Fruit fly (Drosophila melanogaster) whole organism, prepupa: ENCODE results near the gene Traf-like.

Experiments used
- Blimp-1 ChIP-seq: fragments of 200-800 bp; sonication (Bioruptor generic); optimal IDR thresholded peaks from 3 replicates; lab custom pipeline; 2017; ENCODE audit warnings: missing biosample characterization, missing genetic modification characterization, mild to moderate bottlenecking, moderate library complexity, missing genetic modification reagents
- CG10669 ChIP-seq: fragments of 200-800 bp; sonication (Bioruptor generic); optimal IDR thresholded peaks from 3 replicates; lab custom pipeline; 2018; ENCODE audit warnings: missing biosample characterization, mild to moderate bottlenecking, missing genetic modification characterization, moderate library complexity
- CG11762 ChIP-seq: fragments of 200-800 bp; sonication (Bioruptor generic); optimal IDR thresholded peaks from 3 replicates; lab custom pipeline; 2016; ENCODE audit warnings: missing biosample characterization, missing genetic modification characterization; ENCODE audit not compliant: insufficient read depth
- CG11902 ChIP-seq: fragments of 200-800 bp; sonication (Bioruptor generic); optimal IDR thresholded peaks from 3 replicates; lab custom pipeline; 2016; ENCODE audit warnings: missing biosample characterization, missing genetic modification characterization
- CG15336 ChIP-seq: fragments of 200-800 bp; sonication (Bioruptor generic); IDR thresholded peaks from 2 replicates; pipeline ENCODE4 v1.3.6; 2022; ENCODE audit warnings: missing biosample characterization, missing genetic modification characterization
- CG16779 ChIP-seq: fragments of 200-800 bp; sonication (Bioruptor generic); optimal IDR thresholded peaks from 3 replicates; lab custom pipeline; 2017; ENCODE audit warnings: missing biosample characterization, mild to moderate bottlenecking, missing genetic modification characterization
- CG31627 ChIP-seq: fragments of 200-800 bp; sonication (Bioruptor generic); optimal IDR thresholded peaks from 3 replicates; lab custom pipeline; 2016; ENCODE audit warnings: missing biosample characterization, missing genetic modification characterization
- CG34406 ChIP-seq: fragments of 200-800 bp; sonication (Bioruptor generic); optimal IDR thresholded peaks from 3 replicates; lab custom pipeline; 2016; ENCODE audit warnings: missing biosample characterization, missing genetic modification characterization
- CG3919 ChIP-seq: fragments of 200-800 bp; sonication (Bioruptor generic); optimal IDR thresholded peaks from 3 replicates; lab custom pipeline; 2016; ENCODE audit warnings: missing biosample characterization, missing genetic modification characterization
- CG4318 ChIP-seq: fragments of 200-800 bp; sonication (Bioruptor generic); optimal IDR thresholded peaks from 3 replicates; lab custom pipeline; 2017; ENCODE audit warnings: missing biosample characterization, mild to moderate bottlenecking, missing genetic modification characterization
- CG6163 ChIP-seq: fragments of 200-800 bp; sonication (Bioruptor generic); IDR thresholded peaks from 3 replicates; pipeline ENCODE4 v1.3.6; 2022; ENCODE audit warnings: missing biosample characterization, missing genetic modification characterization
- CG6792 ChIP-seq: fragments of 200-800 bp; sonication (Bioruptor generic); optimal IDR thresholded peaks from 3 replicates; lab custom pipeline; 2016; ENCODE audit warnings: missing biosample characterization, missing genetic modification characterization
- CG6808 ChIP-seq: fragments of 200-800 bp; sonication (Bioruptor generic); optimal IDR thresholded peaks from 3 replicates; lab custom pipeline; 2017; ENCODE audit warnings: missing biosample characterization, missing genetic modification characterization, mild to moderate bottlenecking, moderate library complexity, missing genetic modification reagents
- CG7368 ChIP-seq: fragments of 200-800 bp; sonication (Bioruptor generic); optimal IDR thresholded peaks from 3 replicates; lab custom pipeline; 2016; ENCODE audit warnings: missing biosample characterization, missing genetic modification characterization
- Eip78C ChIP-seq: fragments of 200-800 bp; sonication (Bioruptor generic); peaks from one replicate; lab custom pipeline; 2016; ENCODE audit warnings: missing biosample characterization, missing genetic modification characterization
- Eip93F ChIP-seq: fragments of 200-800 bp; sonication (Bioruptor generic); optimal IDR thresholded peaks from 2 replicates; lab custom pipeline; 2016; ENCODE audit warnings: missing biosample characterization, mild to moderate bottlenecking, missing genetic modification characterization
- Ets96B ChIP-seq: fragments of 200-800 bp; optimal IDR thresholded peaks from 2 replicates; lab custom pipeline; 2019; ENCODE audit warnings: missing biosample characterization, mild to moderate bottlenecking, missing genetic modification characterization, moderate library complexity
- Hr39 ChIP-seq: fragments of 200-800 bp; sonication (Bioruptor generic); optimal IDR thresholded peaks from 2 replicates; lab custom pipeline; 2016; ENCODE audit warnings: missing biosample characterization, missing genetic modification characterization
- Lpt ChIP-seq: fragments of 200-800 bp; sonication (Bioruptor generic); optimal IDR thresholded peaks from 3 replicates; lab custom pipeline; 2016; ENCODE audit warnings: missing biosample characterization, missing genetic modification characterization
- Smox ChIP-seq: fragments of 200-800 bp; sonication (Bioruptor generic); optimal IDR thresholded peaks from 3 replicates; lab custom pipeline; 2016; ENCODE audit warnings: missing biosample characterization, missing genetic modification characterization
- Sox102F ChIP-seq: fragments of 200-800 bp; sonication (Bioruptor generic); optimal IDR thresholded peaks from 2 replicates; lab custom pipeline; 2016; ENCODE audit warnings: missing biosample characterization, mild to moderate bottlenecking, missing genetic modification characterization
- Sox14 ChIP-seq: fragments of 200-800 bp; sonication (Bioruptor generic); optimal IDR thresholded peaks from 3 replicates; lab custom pipeline; 2016; ENCODE audit warnings: missing biosample characterization, missing genetic modification characterization
- Sox15 ChIP-seq: fragments of 200-800 bp; sonication (Bioruptor generic); optimal IDR thresholded peaks from 3 replicates; lab custom pipeline; 2016; ENCODE audit warnings: missing biosample characterization, missing genetic modification characterization
- achi ChIP-seq: fragments of 200-800 bp; sonication (Bioruptor generic); optimal IDR thresholded peaks from 3 replicates; lab custom pipeline; 2016; ENCODE audit warnings: missing biosample characterization, missing genetic modification characterization
- dac ChIP-seq: fragments of 200-800 bp; sonication (Bioruptor generic); optimal IDR thresholded peaks from 2 replicates; lab custom pipeline; 2017; ENCODE audit warnings: missing biosample characterization, mild to moderate bottlenecking, missing genetic modification characterization
- dsx ChIP-seq: fragments of 200-800 bp; optimal IDR thresholded peaks from 3 replicates; lab custom pipeline; 2019; ENCODE audit warnings: missing biosample characterization, mild to moderate bottlenecking, missing genetic modification characterization, moderate library complexity; ENCODE audit not compliant: poor library complexity, severe bottlenecking
- esn ChIP-seq: fragments of 200-800 bp; sonication (Bioruptor generic); optimal IDR thresholded peaks from 2 replicates; lab custom pipeline; 2016; ENCODE audit warnings: missing biosample characterization, mild to moderate bottlenecking, missing genetic modification characterization, moderate library complexity
- fd59A ChIP-seq: fragments of 200-800 bp; sonication (Bioruptor generic); optimal IDR thresholded peaks from 2 replicates; lab custom pipeline; 2017; ENCODE audit warnings: missing biosample characterization, mild to moderate bottlenecking, missing genetic modification characterization, missing genetic modification reagents
- fd85E ChIP-seq: fragments of 200-800 bp; sonication (Bioruptor generic); optimal IDR thresholded peaks from 3 replicates; lab custom pipeline; 2016; ENCODE audit warnings: missing biosample characterization, missing genetic modification characterization
- fkh ChIP-seq: fragments of 200-800 bp; sonication (Bioruptor generic); optimal IDR thresholded peaks from 3 replicates; lab custom pipeline; 2017; ENCODE audit warnings: missing biosample characterization, mild to moderate bottlenecking, missing genetic modification characterization, moderate library complexity
- lz ChIP-seq: fragments of 200-800 bp; sonication (Bioruptor generic); optimal IDR thresholded peaks from 3 replicates; lab custom pipeline; 2016; ENCODE audit warnings: missing biosample characterization, missing genetic modification characterization
- net ChIP-seq: fragments of 200-800 bp; sonication (Bioruptor generic); optimal IDR thresholded peaks from 3 replicates; lab custom pipeline; 2016; ENCODE audit warnings: missing biosample characterization, missing genetic modification characterization
- pdm3 ChIP-seq: fragments of 200-800 bp; sonication (Bioruptor generic); optimal IDR thresholded peaks from 3 replicates; lab custom pipeline; 2016; ENCODE audit warnings: missing biosample characterization, missing genetic modification characterization
- spab ChIP-seq: fragments of 200-800 bp; sonication (Bioruptor generic); optimal IDR thresholded peaks from 2 replicates; lab custom pipeline; 2017; ENCODE audit warnings: missing biosample characterization, mild to moderate bottlenecking, missing genetic modification characterization, missing genetic modification reagents
- svp ChIP-seq: fragments of 200-800 bp; sonication (Bioruptor generic); peaks from one replicate; lab custom pipeline; 2016; ENCODE audit warnings: missing biosample characterization, missing genetic modification characterization
- vri ChIP-seq: fragments of 200-800 bp; sonication (Bioruptor generic); optimal IDR thresholded peaks from 3 replicates; lab custom pipeline; 2016; ENCODE audit warnings: missing biosample characterization, mild to moderate bottlenecking, missing genetic modification characterization

Gene Traf-like

dm6 chrX:16403811-16404420 is 10.9 kb upstream of the Traf-like start (continued):
- peak; percentile 54 for TF ChIP-seq CG11762 (GFP tag; lab: Kevin White, UChicago)
- no peak for TF ChIP-seq CG6808 (GFP tag; lab: Kevin White, UChicago)
- TF ChIP-seq CG11902: peak; percentile 18
- peak; percentile 49 for TF ChIP-seq Sox102F (GFP tag; lab: Kevin White, UChicago)
- TF ChIP-seq CG31627: peak; percentile 46
- TF ChIP-seq spab (GFP tag; lab: Kevin White, UChicago): no peak
- peak; percentile 41 for TF ChIP-seq CG16779
- TF ChIP-seq dac (GFP tag; lab: Kevin White, UChicago): peak; percentile 38

DNA sequence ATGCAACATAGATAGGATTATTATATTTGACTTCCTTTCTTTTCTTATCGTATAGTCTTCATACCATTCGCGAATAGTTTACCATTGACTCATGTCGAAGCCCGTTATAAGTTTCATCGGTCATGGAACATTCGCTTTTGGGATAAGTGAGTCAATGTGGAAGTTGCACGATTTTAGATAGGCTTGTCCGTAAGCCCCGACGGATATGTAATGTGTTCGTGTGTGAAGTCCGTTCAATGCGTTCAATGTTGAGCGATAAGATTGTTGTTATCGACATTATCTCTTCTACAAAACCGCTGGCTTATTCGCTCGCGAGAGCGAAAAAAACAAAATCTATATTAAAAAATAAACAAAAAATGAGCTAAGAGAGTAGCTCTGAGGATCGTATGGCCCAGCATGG is 10.0 kb upstream of the Traf-like start, which contains the start of gene CG9981:
Gene CG9981, minus strand, starts transcription at position 320 of the 400 bp plus-strand sequence.
- TF ChIP-seq svp (GFP tag; lab: Kevin White, UChicago) (peak; percentile 53), CG34406 (GFP tag; lab: Kevin White, UChicago) (no peak), CG6808 (GFP tag; lab: Kevin White, UChicago) (no peak), CG3919 (GFP tag; lab: Kevin White, UChicago) (no peak), vri (GFP tag; lab: Kevin White, UChicago) (peak; percentile 21), CG6792 (GFP tag; lab: Kevin White, UChicago) (no peak), lz (GFP tag; lab: Kevin White, UChicago) (no peak), CG6163 (GFP tag; lab: Robert Waterston, UW) (no peak)
- TF ChIP-seq, all 60 proteins: peak for 2

dm6 chrX:16405209-16405608 is 9.6 kb upstream of the Traf-like start, which contains the start of gene CG4301:
Gene CG4301, plus strand, starts transcription at chrX:16405509.
- no peak for TF ChIP-seq Sox15 (GFP tag; lab: Kevin White, UChicago)
- TF ChIP-seq CG4318 (GFP tag; lab: Kevin White, UChicago): no peak
- no peak for TF ChIP-seq CG6163 (GFP tag; lab: Robert Waterston, UW)
- no peak for TF ChIP-seq CG15336 (GFP tag; lab: Robert Waterston, UW)
- no peak for TF ChIP-seq Hr39
- no peak for TF ChIP-seq Smox (GFP tag; lab: Kevin White, UChicago)
- TF ChIP-seq fkh (GFP tag; lab: Kevin White, UChicago): no peak
- TF ChIP-seq achi (GFP tag; lab: Kevin White, UChicago): no peak
- TF ChIP-seq CG6792 (GFP tag; lab: Kevin White, UChicago): no peak
- no peak for TF ChIP-seq CG6808 (GFP tag; lab: Kevin White, UChicago)
- no peak for TF ChIP-seq Eip93F
- no peak for TF ChIP-seq Ets96B (tag; lab: Kevin White, UChicago)
- TF ChIP-seq, all 60 proteins: peak for 0

DNA sequence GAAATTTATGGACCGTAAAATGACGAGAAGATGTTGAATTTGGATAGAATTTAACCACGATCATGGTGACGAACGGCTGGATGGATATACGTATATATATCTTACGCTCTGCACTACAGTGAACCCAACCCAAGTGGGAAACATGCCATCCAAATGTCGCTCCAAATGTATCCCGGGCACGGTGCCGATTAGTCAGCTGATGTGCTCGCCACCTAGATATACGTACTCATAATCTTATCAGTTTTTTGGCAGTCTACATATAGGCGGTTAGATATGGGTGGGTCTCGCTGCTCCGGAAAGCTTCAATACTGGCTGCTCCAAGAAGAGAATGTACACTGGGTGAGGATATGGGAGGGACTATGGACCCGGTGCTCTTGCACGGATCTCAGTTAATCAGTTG is 8.8 kb upstream of the Traf-like start:
- TF ChIP-seq Eip78C (GFP tag; lab: Kevin White, UChicago) (peak; percentile 46), vri (GFP tag; lab: Kevin White, UChicago) (no peak)

DNA sequence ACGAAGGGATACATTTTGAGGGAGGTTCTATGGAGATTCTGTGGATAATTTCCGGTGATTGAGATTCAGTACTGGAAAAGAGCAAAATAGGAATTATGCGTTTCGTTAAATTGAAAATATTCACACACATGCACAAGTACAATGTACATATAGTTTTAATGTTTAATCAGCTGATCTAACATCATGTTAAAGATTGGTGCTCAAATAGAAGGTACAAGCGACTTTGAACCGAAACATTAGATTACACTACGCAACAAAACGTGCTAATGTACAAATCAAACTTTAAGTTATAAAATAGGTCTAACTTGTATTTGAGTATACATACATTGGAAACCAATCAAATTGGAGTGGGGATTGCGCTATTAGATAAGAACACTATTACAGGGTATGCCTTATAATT is 5.2 kb downstream of the Traf-like start:
- TF ChIP-seq CG6792 (GFP tag; lab: Kevin White, UChicago): no peak
- peak; percentile 52 for TF ChIP-seq fkh (GFP tag; lab: Kevin White, UChicago)
- TF ChIP-seq, all 60 proteins: peak for 1

dm6 chrX:16420878-16421277 is 6.0 kb downstream of the Traf-like start:
- TF ChIP-seq Sox14 (GFP tag; lab: Kevin White, UChicago): peak; percentile 18
- peak; percentile 30 for TF ChIP-seq svp (GFP tag; lab: Kevin White, UChicago)
- TF ChIP-seq CG4318 (GFP tag; lab: Kevin White, UChicago): no peak
- TF ChIP-seq Eip78C (GFP tag; lab: Kevin White, UChicago): peak; percentile 12
- TF ChIP-seq fd85E: no peak

- TF ChIP-seq net (GFP tag; lab: Kevin White, UChicago) (no peak), esn (no peak), Eip78C (GFP tag; lab: Kevin White, UChicago) (peak; percentile 64), Lpt (GFP tag; lab: Kevin White, UChicago) (no peak), Smox (GFP tag; lab: Kevin White, UChicago) (no peak), CG10669 (GFP tag; lab: Kevin White, UChicago) (no peak), CG11762 (GFP tag; lab: Kevin White, UChicago) (no peak), Hr39 (no peak), Blimp-1 (GFP tag; lab: Kevin White, UChicago) (no peak), fd59A (no peak), svp (GFP tag; lab: Kevin White, UChicago) (no peak), CG6163 (GFP tag; lab: Robert Waterston, UW) (no peak), pdm3 (GFP tag; lab: Kevin White, UChicago) (no peak), dsx (peak; percentile 23), CG7368 (GFP tag; lab: Kevin White, UChicago) (no peak), lz (GFP tag; lab: Kevin White, UChicago) (no peak)
Measured at dm6 chrX:16421899-16422412, 7.1 kb downstream of the Traf-like start, which contains the start of gene AnxB11. Gene AnxB11, minus strand, starts transcription at chrX:16422265.
